Worm (Caenorhabditis elegans): ENCODE measurements around the gene C24H12.8.

DNA sequence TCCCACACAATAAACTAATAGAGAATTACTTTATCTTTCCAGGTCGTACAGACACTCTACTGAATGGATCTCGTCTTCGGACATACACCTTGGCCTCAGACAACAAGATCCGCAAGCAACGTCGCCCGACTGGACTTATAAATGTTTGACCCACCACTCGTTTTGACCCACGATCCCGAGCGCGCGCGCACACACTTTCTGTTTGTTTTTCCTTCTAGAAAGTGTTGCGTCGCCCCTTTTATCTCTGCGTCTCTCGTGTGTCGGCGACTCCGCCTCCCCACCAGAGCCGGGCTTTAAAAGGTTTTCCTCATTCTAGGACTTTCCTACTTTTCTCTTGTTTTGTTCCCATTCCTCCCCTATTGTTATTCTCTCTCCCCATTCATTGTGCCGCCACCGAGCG lies 14.3 kb upstream of the C24H12.8 start:
- TF ChIP-seq ZK546.5 (tag; optimal IDR thresholded peaks at IDR 0.05) (no peak), zag-1 (tag; optimal IDR thresholded peaks at IDR 0.05) (no peak), unc-62 (GFP tag; optimal IDR thresholded peaks at IDR 0.05) (no peak), ama-1 (optimal IDR thresholded peaks at IDR 0.05) (no peak), nhr-237 (tag; optimal IDR thresholded peaks at IDR 0.05) (no peak), nfya-1 (tag; optimal IDR thresholded peaks at IDR 0.05; ENCODE audit: insufficient read depth) (no peak), nhr-28 (tag; optimal IDR thresholded peaks at IDR 0.05) (no peak), nhr-77 (tag; optimal IDR thresholded peaks at IDR 0.05) (no peak), pqm-1 (tag; optimal IDR thresholded peaks at IDR 0.05) (no peak), ztf-4 (tag; optimal IDR thresholded peaks at IDR 0.05) (no peak), nhr-43 (tag; optimal IDR thresholded peaks at IDR 0.05; ENCODE audit: poor library complexity, severe bottlenecking) (no peak)
